Worm (Caenorhabditis elegans) whole organism, mixed stage, embryonic: Measurements from ENCODE around the gene fbxb-46.

Source experiments
- ces-1 ChIP-seq: fragments of 150-350 bp; optimal IDR thresholded peaks from 2 replicates; lab custom pipeline; 2014; ENCODE audit warnings: missing biosample characterization, missing genetic modification reagents, missing genetic modification characterization
- ham-2 ChIP-seq: fragments of 200-800 bp; sonication (Bioruptor generic); optimal IDR thresholded peaks from 2 replicates; lab custom pipeline; 2018; ENCODE audit warnings: mild to moderate bottlenecking, missing genetic modification characterization, missing compliant biosample characterization
- lin-13 ChIP-seq: fragments of 150-350 bp; optimal IDR thresholded peaks from 2 replicates; lab custom pipeline; 2014; ENCODE audit warnings: missing biosample characterization, missing genetic modification characterization
- nhr-12 ChIP-seq: fragments of 150-350 bp; optimal IDR thresholded peaks from 2 replicates; lab custom pipeline; 2014; ENCODE audit warnings: missing biosample characterization, missing genetic modification characterization
- nhr-28 ChIP-seq: fragments of 150-350 bp; optimal IDR thresholded peaks from 2 replicates; lab custom pipeline; 2014; ENCODE audit warnings: missing biosample characterization, missing genetic modification characterization
- snpc-4 ChIP-seq: fragments of 150-350 bp; optimal IDR thresholded peaks from 2 replicates; lab custom pipeline; 2014; ENCODE audit warnings: missing biosample characterization, missing genetic modification characterization
- unc-39 ChIP-seq: fragments of 150-350 bp; optimal IDR thresholded peaks from 2 replicates; lab custom pipeline; 2014; ENCODE audit warnings: missing biosample characterization, missing genetic modification characterization
- ztf-11 ChIP-seq: fragments of 150-350 bp; optimal IDR thresholded peaks from 2 replicates; lab custom pipeline; 2014; ENCODE audit warnings: missing biosample characterization, missing genetic modification characterization

ce11 chrII:1597101-1598088 is 26.5 kb upstream of the fbxb-46 start, which contains the start of gene bath-46:
- TF ChIP-seq ham-2 (GFP tag; lab: Kevin White, UChicago): no peak
- TF ChIP-seq snpc-4 (tag; lab: Kevin White, UChicago): no peak
- TF ChIP-seq ces-1 (GFP tag; lab: Kevin White, UChicago): no peak
- no peak for TF ChIP-seq nhr-12 (tag; lab: Kevin White, UChicago)
- no peak for TF ChIP-seq ztf-11 (tag; lab: Kevin White, UChicago)
- no peak for TF ChIP-seq nhr-28 (tag; lab: Kevin White, UChicago)
- TF ChIP-seq lin-13: no peak
- no peak for TF ChIP-seq unc-39 (tag; lab: Kevin White, UChicago)
